Worm (Caenorhabditis elegans): ENCODE measurements around the gene ins-32.

DNA sequence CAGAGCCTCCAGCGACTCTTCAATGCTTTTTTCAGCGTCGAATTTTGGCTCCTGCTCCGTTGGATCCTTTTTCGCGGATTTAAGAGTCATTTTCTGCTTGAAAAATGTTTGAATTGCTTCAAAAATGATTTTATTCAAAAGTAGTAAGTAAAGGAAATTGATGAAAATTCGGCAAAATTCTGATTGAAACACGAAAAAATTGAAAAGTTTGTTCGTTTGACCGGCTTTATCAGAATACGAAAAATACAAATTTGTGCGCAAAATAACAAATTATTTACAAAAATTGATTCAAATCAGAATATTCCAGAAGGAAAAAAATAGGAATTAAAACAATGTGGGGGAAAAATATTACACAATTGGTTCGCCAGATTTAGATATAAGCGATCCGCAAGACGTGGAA lies 3.8 kb upstream of the ins-32 start, which contains the start of gene F54D10.4:
- TF ChIP-seq cog-1 (tag; optimal IDR thresholded peaks at IDR 0.05) (no peak), ztf-23 (GFP tag; IDR thresholded peaks at IDR 0.05) (no peak), ref-1 (GFP tag; conservative IDR thresholded peaks at IDR 0.05) (no peak), T22C8.4 (GFP tag; IDR thresholded peaks at IDR 0.05) (no peak), flt-1 (GFP tag; IDR thresholded peaks at IDR 0.05) (no peak)
